Worm (Caenorhabditis elegans): ENCODE measurements around the gene E04F6.15.
A peak's percentile ranks its signal among the peaks of the same experiment; 100 is the strongest.

E04F6.15 gene

DNA sequence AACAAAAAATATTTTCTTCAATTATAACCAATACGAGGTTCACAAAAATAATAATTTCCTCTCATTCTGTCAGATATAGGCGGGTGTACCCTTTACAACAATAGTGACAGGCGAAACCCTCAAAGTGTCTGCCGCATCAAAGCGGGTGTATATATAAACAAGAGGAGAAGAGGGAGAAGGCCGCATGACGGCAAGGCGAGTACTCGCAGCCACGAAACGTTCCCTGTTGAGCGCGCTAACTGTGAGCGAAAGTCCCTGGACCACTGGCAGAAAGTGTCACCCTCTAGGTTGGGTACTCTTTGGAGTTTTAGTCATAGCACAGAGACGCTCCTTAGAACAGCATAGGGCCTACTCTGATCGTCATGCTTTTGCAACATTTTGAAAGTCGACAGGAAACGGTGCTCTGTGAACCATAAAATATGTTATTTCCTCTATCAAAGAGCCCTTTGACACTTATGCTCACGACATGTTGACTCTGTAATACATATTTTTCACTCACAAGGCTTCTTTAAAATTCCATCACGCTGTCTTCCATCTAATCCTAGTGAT is 10.0 kb downstream of the E04F6.15 start, which contains the start of gene pcrg-1 (continued):
- TF ChIP-seq sdc-2 (tag; optimal IDR thresholded peaks at IDR 0.05) (peak; percentile 69), ceh-19 (GFP tag; optimal IDR thresholded peaks at IDR 0.05) (peak; percentile 90), ceh-18 (tag; optimal IDR thresholded peaks at IDR 0.05) (peak; percentile 76), unc-3 (GFP tag; conservative IDR thresholded peaks at IDR 0.05) (peak; percentile 90), unc-3 (tag; optimal IDR thresholded peaks at IDR 0.05) (peak; percentile 66), ceh-48 (tag; optimal IDR thresholded peaks at IDR 0.05) (peak; percentile 74), C38D4.7 (GFP tag; optimal IDR thresholded peaks at IDR 0.05) (peak; percentile 87), hlh-30 (tag; optimal IDR thresholded peaks at IDR 0.05; ENCODE audit: insufficient read depth) (peak; percentile 73), ceh-9 (tag; optimal IDR thresholded peaks at IDR 0.05) (peak; percentile 72), hlh-6 (tag; optimal IDR thresholded peaks at IDR 0.05) (peak; percentile 91), rnt-1 (tag; optimal IDR thresholded peaks at IDR 0.05) (peak; percentile 87), ahr-1 (tag; optimal IDR thresholded peaks at IDR 0.05) (peak; percentile 83), ceh-24 (tag; optimal IDR thresholded peaks at IDR 0.05) (peak; percentile 74), hlh-13 (GFP tag; optimal IDR thresholded peaks at IDR 0.05) (peak; percentile 92), zip-5 (tag; optimal IDR thresholded peaks at IDR 0.05) (peak; percentile 45), ztf-16 (tag; optimal IDR thresholded peaks at IDR 0.05) (peak; percentile 89), K09A11.1 (tag; optimal IDR thresholded peaks at IDR 0.05; ENCODE audit: insufficient read depth) (peak; percentile 43), ceh-30 (tag; optimal IDR thresholded peaks at IDR 0.05) (no peak), hlh-15 (tag; optimal IDR thresholded peaks at IDR 0.05) (peak; percentile 71), tbx-2 (tag; optimal IDR thresholded peaks at IDR 0.05) (peak; percentile 85), nhr-11 (tag; optimal IDR thresholded peaks at IDR 0.05) (no peak), nhr-232 (tag; optimal IDR thresholded peaks at IDR 0.05) (peak; percentile 73), ttx-3 (tag; optimal IDR thresholded peaks at IDR 0.05) (peak; percentile 77), nfya-1 (tag; optimal IDR thresholded peaks at IDR 0.05) (peak; percentile 45), Y22D7AL.16 (tag; optimal IDR thresholded peaks at IDR 0.05) (peak; percentile 84)

- TF ChIP-seq hlh-8 (tag; optimal IDR thresholded peaks at IDR 0.05) (no peak), hlh-6 (tag; optimal IDR thresholded peaks at IDR 0.05) (no peak), fkh-10 (GFP tag; optimal IDR thresholded peaks at IDR 0.05) (no peak)
These were observed 10.8 kb downstream of the E04F6.15 start, which contains the start of gene E04F6.6 for ce11 chrII:7199308-7199707. TSS of gene E04F6.6 (minus strand) at chrII:7199565.

- TF ChIP-seq dmd-4 (tag; optimal IDR thresholded peaks at IDR 0.05; ENCODE audit: borderline replicate concordance) (no peak), hlh-30 (tag; optimal IDR thresholded peaks at IDR 0.05; ENCODE audit: insufficient read depth) (no peak), ref-2 (tag; optimal IDR thresholded peaks at IDR 0.05) (no peak), ztf-16 (tag; optimal IDR thresholded peaks at IDR 0.05) (no peak)
These were observed 12.7 kb downstream of the E04F6.15 start for ce11 chrII:7197434-7197833.

DNA sequence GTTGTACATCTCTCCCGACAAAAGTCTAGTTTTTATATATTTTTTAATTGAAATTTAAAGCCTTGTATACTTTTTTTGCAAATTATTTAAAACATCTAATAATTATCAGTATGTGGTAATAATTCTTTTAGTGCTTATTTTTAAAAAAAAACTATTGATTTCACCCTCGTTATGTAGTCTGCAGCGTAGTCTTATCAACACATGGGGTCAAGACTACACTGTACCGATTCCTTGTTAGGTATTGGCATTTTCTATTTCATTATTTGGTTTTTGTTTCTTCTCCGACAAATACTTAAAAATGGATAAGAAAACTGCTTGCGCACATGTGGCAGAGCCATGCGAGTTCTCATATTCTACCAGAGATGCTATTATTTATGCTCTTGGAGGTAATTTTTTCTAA is 14.0 kb downstream of the E04F6.15 start, which contains the start of gene maoc-1:
Gene maoc-1, plus strand, starts transcription at position 237 of the 400 bp plus-strand sequence.
- no peak for TF ChIP-seq pha-2 (tag; optimal IDR thresholded peaks at IDR 0.05)
- TF ChIP-seq elt-2 (tag; optimal IDR thresholded peaks at IDR 0.05), result peak; percentile 16

- TF ChIP-seq ceh-22 (tag; optimal IDR thresholded peaks at IDR 0.05), result no peak
- no peak for TF ChIP-seq nfya-1 (tag; optimal IDR thresholded peaks at IDR 0.05)
- TF ChIP-seq F13H6.1 (tag; optimal IDR thresholded peaks at IDR 0.05), result no peak
- no peak for TF ChIP-seq mec-3 (tag; optimal IDR thresholded peaks at IDR 0.05; ENCODE audit: borderline replicate concordance)
- no peak for TF ChIP-seq ceh-9 (tag; optimal IDR thresholded peaks at IDR 0.05)
- TF ChIP-seq ceh-14 (tag; optimal IDR thresholded peaks at IDR 0.05), result no peak
- TF ChIP-seq tbx-2 (tag; optimal IDR thresholded peaks at IDR 0.05), result no peak
- TF ChIP-seq tbx-7 (tag; optimal IDR thresholded peaks at IDR 0.05), result no peak
- TF ChIP-seq nhr-232 (tag; optimal IDR thresholded peaks at IDR 0.05), result no peak
- TF ChIP-seq dmd-4 (tag; optimal IDR thresholded peaks at IDR 0.05; ENCODE audit: borderline replicate concordance), result no peak
- no peak for TF ChIP-seq ahr-1 (tag; optimal IDR thresholded peaks at IDR 0.05)
- TF ChIP-seq npax-4 (tag; optimal IDR thresholded peaks at IDR 0.05), result no peak
- TF ChIP-seq hlh-6 (tag; optimal IDR thresholded peaks at IDR 0.05), result no peak
- no peak for TF ChIP-seq unc-3 (GFP tag; conservative IDR thresholded peaks at IDR 0.05)
- TF ChIP-seq unc-3 (tag; optimal IDR thresholded peaks at IDR 0.05), result no peak
- no peak for TF ChIP-seq hlh-8 (tag; optimal IDR thresholded peaks at IDR 0.05)
These were observed 14.5 kb downstream of the E04F6.15 start, which contains the start of gene acdh-12 for ce11 chrII:7195541-7195940. TSS of gene acdh-12 (minus strand) at chrII:7195641.
